Worm (Caenorhabditis elegans): ENCODE measurements around the gene phf-30.

phf-30 gene

DNA sequence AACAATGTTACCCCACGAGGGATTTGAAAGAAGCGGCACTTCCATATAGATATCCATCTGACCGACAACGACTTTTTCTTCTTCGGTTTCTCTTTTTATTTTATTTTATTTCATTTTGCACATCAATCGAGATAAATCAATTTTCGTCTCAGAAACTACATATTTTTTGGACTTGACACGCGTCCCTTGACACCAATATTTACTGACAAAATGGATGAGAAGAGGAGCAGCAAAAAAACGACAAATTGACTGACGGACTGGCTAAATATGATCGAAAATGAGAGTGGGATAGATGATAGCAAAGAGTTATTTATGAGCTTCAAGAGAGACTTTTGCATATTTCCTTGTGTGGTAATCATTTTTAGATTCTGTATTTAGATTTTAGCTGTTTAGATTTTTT is 31.5 kb upstream of the phf-30 start:
- TF ChIP-seq tab-1 (GFP tag; IDR thresholded peaks at IDR 0.05) (no peak), T22C8.4 (GFP tag; IDR thresholded peaks at IDR 0.05) (no peak)

- TF ChIP-seq ztf-29 (GFP tag; IDR thresholded peaks at IDR 0.05) (no peak), T22C8.4 (GFP tag; IDR thresholded peaks at IDR 0.05) (no peak), ztf-23 (GFP tag; IDR thresholded peaks at IDR 0.05) (no peak), ref-1 (GFP tag; conservative IDR thresholded peaks at IDR 0.05) (no peak), cog-1 (tag; optimal IDR thresholded peaks at IDR 0.05) (no peak), tab-1 (GFP tag; IDR thresholded peaks at IDR 0.05) (no peak), klf-2 (GFP tag; conservative IDR thresholded peaks at IDR 0.05) (no peak), med-1 (GFP tag; optimal IDR thresholded peaks at IDR 0.05; ENCODE audit: insufficient read depth) (no peak), flt-1 (GFP tag; IDR thresholded peaks at IDR 0.05) (no peak)
Measured at ce11 chrV:8444357-8444856, 24.4 kb upstream of the phf-30 start, which contains the start of gene lmd-3. lmd-3 (minus strand) TSS chrV:8444806.

DNA sequence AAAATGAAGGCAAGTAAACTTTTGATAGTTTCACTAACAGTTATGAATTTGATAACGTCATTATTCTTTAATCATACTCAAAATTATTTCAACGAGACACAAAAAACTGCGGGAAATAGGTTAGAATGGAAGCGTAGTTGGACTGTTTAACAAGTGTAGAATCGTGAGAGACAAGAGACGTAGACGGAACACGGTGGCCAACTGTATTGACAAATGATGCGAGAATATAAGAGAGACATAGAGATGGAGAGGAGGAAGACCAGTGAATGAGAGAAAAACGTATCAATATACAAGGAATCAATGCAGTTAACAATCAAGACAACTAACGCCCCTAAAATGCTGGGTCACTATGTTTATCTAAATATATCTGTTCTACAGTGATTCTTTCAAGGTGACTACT is 23.2 kb upstream of the phf-30 start:
- TF ChIP-seq klf-2 (GFP tag; conservative IDR thresholded peaks at IDR 0.05), result no peak
- TF ChIP-seq med-1 (GFP tag; optimal IDR thresholded peaks at IDR 0.05; ENCODE audit: insufficient read depth), result no peak
- no peak for TF ChIP-seq ztf-29 (GFP tag; IDR thresholded peaks at IDR 0.05)

- TF ChIP-seq cog-1 (tag; optimal IDR thresholded peaks at IDR 0.05) (no peak), ref-1 (GFP tag; conservative IDR thresholded peaks at IDR 0.05) (no peak), tab-1 (GFP tag; IDR thresholded peaks at IDR 0.05) (no peak), T22C8.4 (GFP tag; IDR thresholded peaks at IDR 0.05) (no peak), ztf-23 (GFP tag; IDR thresholded peaks at IDR 0.05) (no peak), ztf-29 (GFP tag; IDR thresholded peaks at IDR 0.05) (no peak), med-1 (GFP tag; optimal IDR thresholded peaks at IDR 0.05; ENCODE audit: insufficient read depth) (no peak)
Measured at ce11 chrV:8447928-8448327, 20.9 kb upstream of the phf-30 start, which contains the start of gene T23B12.5. T23B12.5 (minus strand) TSS chrV:8448028.

DNA sequence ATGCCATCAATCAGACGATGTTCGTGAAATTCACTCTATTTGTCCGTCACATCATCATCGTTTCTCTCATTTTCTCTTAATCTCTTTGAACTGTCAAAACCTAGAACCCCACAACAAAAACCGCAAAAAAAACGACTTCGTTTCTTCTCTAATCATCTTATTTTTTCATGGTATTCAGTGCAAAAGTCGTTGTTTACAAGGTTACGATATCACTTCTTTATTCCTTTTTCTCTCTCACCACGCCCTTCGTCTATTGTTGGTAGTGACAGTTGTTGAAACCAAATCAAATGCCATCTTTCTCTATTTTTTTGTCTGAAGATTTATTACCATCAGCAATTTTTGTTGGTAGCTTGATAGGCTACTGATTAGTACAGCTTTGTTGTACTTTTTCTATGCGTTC is 19.6 kb upstream of the phf-30 start:
- TF ChIP-seq cog-1 (tag; optimal IDR thresholded peaks at IDR 0.05), result no peak
- no peak for TF ChIP-seq ztf-29 (GFP tag; IDR thresholded peaks at IDR 0.05)
- TF ChIP-seq med-1 (GFP tag; optimal IDR thresholded peaks at IDR 0.05; ENCODE audit: insufficient read depth), result no peak
- no peak for TF ChIP-seq ref-1 (GFP tag; conservative IDR thresholded peaks at IDR 0.05)
- no peak for TF ChIP-seq klf-2 (GFP tag; conservative IDR thresholded peaks at IDR 0.05)
- no peak for TF ChIP-seq ztf-23 (GFP tag; IDR thresholded peaks at IDR 0.05)
- no peak for TF ChIP-seq tab-1 (GFP tag; IDR thresholded peaks at IDR 0.05)
- no peak for TF ChIP-seq T22C8.4 (GFP tag; IDR thresholded peaks at IDR 0.05)
- no peak for TF ChIP-seq flt-1 (GFP tag; IDR thresholded peaks at IDR 0.05)

DNA sequence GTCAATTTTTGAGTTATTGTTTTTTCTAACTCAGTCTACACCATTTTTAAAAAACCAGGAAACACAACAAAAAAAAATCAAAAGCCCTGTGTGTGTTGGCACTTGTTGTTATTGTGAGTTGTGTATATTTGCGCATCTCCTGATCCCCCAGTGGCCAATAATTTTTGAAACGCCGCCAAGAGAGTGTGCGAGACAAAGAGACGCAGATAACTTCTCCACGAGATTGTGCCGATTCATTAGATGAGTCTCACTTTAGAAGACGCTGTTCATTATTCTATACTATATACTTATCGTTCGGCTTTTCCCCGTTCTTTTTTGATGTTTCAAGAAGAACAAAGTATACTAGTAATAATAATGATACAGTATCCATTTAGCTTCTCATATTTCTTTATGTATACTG is 18.1 kb upstream of the phf-30 start:
- TF ChIP-seq klf-2 (GFP tag; conservative IDR thresholded peaks at IDR 0.05) (no peak), ztf-29 (GFP tag; IDR thresholded peaks at IDR 0.05) (no peak)

- TF ChIP-seq flt-1 (GFP tag; IDR thresholded peaks at IDR 0.05) (no peak), med-1 (GFP tag; optimal IDR thresholded peaks at IDR 0.05; ENCODE audit: insufficient read depth) (no peak), tab-1 (GFP tag; IDR thresholded peaks at IDR 0.05) (no peak), klf-2 (GFP tag; conservative IDR thresholded peaks at IDR 0.05) (no peak)
Measured at ce11 chrV:8454995-8455446, 13.8 kb upstream of the phf-30 start, which contains the start of gene T23B12.11. T23B12.11 (plus strand) TSS chrV:8455396.

- no peak for TF ChIP-seq ref-1 (GFP tag; conservative IDR thresholded peaks at IDR 0.05)
- no peak for TF ChIP-seq T22C8.4 (GFP tag; IDR thresholded peaks at IDR 0.05)
- no peak for TF ChIP-seq ztf-29 (GFP tag; IDR thresholded peaks at IDR 0.05)
- no peak for TF ChIP-seq flt-1 (GFP tag; IDR thresholded peaks at IDR 0.05)
- no peak for TF ChIP-seq klf-2 (GFP tag; conservative IDR thresholded peaks at IDR 0.05)
- no peak for TF ChIP-seq cog-1 (tag; optimal IDR thresholded peaks at IDR 0.05)
- no peak for TF ChIP-seq ztf-23 (GFP tag; IDR thresholded peaks at IDR 0.05)
- no peak for TF ChIP-seq med-1 (GFP tag; optimal IDR thresholded peaks at IDR 0.05; ENCODE audit: insufficient read depth)
- no peak for TF ChIP-seq tab-1 (GFP tag; IDR thresholded peaks at IDR 0.05)
Measured at ce11 chrV:8460306-8460705, 8.5 kb upstream of the phf-30 start, which contains the start of gene T23B12.6. T23B12.6 (minus strand) TSS chrV:8460419.

ce11 chrV:8460800-8461199 is 8.0 kb upstream of the phf-30 start:
- TF ChIP-seq tab-1 (GFP tag; IDR thresholded peaks at IDR 0.05) (no peak), med-1 (GFP tag; optimal IDR thresholded peaks at IDR 0.05; ENCODE audit: insufficient read depth) (no peak), ref-1 (GFP tag; conservative IDR thresholded peaks at IDR 0.05) (no peak), cog-1 (tag; optimal IDR thresholded peaks at IDR 0.05) (no peak), flt-1 (GFP tag; IDR thresholded peaks at IDR 0.05) (no peak), klf-2 (GFP tag; conservative IDR thresholded peaks at IDR 0.05) (no peak), T22C8.4 (GFP tag; IDR thresholded peaks at IDR 0.05) (no peak), ztf-23 (GFP tag; IDR thresholded peaks at IDR 0.05) (no peak), ztf-29 (GFP tag; IDR thresholded peaks at IDR 0.05) (no peak)

DNA sequence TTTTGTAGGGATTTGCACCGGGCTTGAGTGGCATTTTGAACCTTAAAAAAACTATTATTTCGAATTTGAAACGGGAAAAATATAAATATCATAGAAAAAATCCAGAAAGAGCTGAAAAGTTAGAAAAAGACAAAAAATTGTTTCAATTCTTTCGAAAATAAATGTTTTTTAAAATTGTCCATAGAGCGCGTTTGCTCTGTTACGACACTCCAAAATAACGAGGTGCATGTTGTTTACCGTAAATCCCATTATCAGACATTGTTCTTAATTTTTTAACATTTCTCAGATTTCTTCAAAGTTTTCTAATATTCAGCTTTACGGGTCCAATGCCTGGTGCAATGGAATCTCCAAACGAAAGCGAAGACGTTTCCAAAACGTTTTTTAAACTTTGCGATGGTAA is 6.8 kb upstream of the phf-30 start, which contains the start of the genes dnj-22 and natc-1:
TSS of gene dnj-22 (minus strand) at position 47 of the 400 bp plus-strand sequence.
TSS of gene natc-1 (plus strand) at position 286 of the 400 bp plus-strand sequence.
- TF ChIP-seq cog-1 (tag; optimal IDR thresholded peaks at IDR 0.05) (peak; percentile 67), flt-1 (GFP tag; IDR thresholded peaks at IDR 0.05) (no peak)

ce11 chrV:8465386-8465785 is 3.5 kb upstream of the phf-30 start, which contains the start of gene mrps-2:
mrps-2 (plus strand) TSS chrV:8465686.
- TF ChIP-seq flt-1 (GFP tag; IDR thresholded peaks at IDR 0.05), result no peak
- no peak for TF ChIP-seq T22C8.4 (GFP tag; IDR thresholded peaks at IDR 0.05)
- TF ChIP-seq cog-1 (tag; optimal IDR thresholded peaks at IDR 0.05), result no peak
- TF ChIP-seq klf-2 (GFP tag; conservative IDR thresholded peaks at IDR 0.05), result no peak
- no peak for TF ChIP-seq tab-1 (GFP tag; IDR thresholded peaks at IDR 0.05)
- no peak for TF ChIP-seq ztf-23 (GFP tag; IDR thresholded peaks at IDR 0.05)
- no peak for TF ChIP-seq ztf-29 (GFP tag; IDR thresholded peaks at IDR 0.05)
- TF ChIP-seq med-1 (GFP tag; optimal IDR thresholded peaks at IDR 0.05; ENCODE audit: insufficient read depth), result no peak
- no peak for TF ChIP-seq ref-1 (GFP tag; conservative IDR thresholded peaks at IDR 0.05)

Data from whole organism, midembryonic.